Worm (Caenorhabditis elegans) whole organism, young adult: ENCODE results near the gene srbc-44.

Source experiments
- B0035.1 ChIP-seq: sonication (generic microtip); optimal IDR thresholded peaks from 2 replicates; lab custom pipeline; 2016; ENCODE audit warnings: missing genetic modification characterization, mild to moderate bottlenecking, missing compliant biosample characterization, missing genotype, missing genetic modification reagents
- C17E4.6 ChIP-seq: fragments of 200-800 bp; sonication (Bioruptor generic); IDR thresholded peaks from 2 replicates; pipeline ENCODE4 v1.3.6; 2022; ENCODE audit warnings: missing genetic modification reagents, missing genetic modification characterization, missing compliant biosample characterization
- F33H1.4 ChIP-seq: fragments of 200-800 bp; sonication (Bioruptor generic); IDR thresholded peaks from 2 replicates; pipeline ENCODE4 v1.3.6; 2022; ENCODE audit warnings: missing genetic modification reagents, missing genetic modification characterization, missing compliant biosample characterization
- nhr-120 ChIP-seq: fragments of 200-800 bp; sonication (Bioruptor generic); IDR thresholded peaks from 2 replicates; pipeline ENCODE4 v1.3.6; 2022; ENCODE audit warnings: missing genetic modification characterization, missing compliant biosample characterization
- zim-3 ChIP-seq: sonication (generic microtip); optimal IDR thresholded peaks from 2 replicates; lab custom pipeline; 2017; ENCODE audit warnings: mild to moderate bottlenecking, missing genetic modification characterization, moderate library complexity, missing compliant biosample characterization

DNA sequence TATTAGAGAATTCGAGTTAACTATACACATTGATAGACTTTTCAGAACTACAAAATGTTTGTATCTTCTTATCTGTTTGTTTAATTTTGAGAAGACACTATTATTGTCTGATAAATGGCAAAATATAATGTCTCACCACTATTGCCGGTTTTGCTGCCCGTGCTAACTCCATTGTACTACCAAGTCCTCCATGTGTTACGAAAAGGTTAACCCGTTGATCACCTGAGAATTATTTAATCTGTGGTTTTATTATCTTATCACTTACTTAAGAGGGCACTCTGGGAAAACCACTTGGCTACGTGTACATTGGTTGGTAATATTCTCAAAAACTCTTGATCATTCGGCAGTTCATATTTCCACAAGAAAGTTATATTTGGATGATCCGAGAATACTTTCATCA lies 7.6 kb upstream of the srbc-44 start:
- TF ChIP-seq zim-3 (tag; lab: Kevin White, UChicago) (no peak), C17E4.6 (GFP tag; lab: Robert Waterston, UW) (no peak), B0035.1 (no peak), F33H1.4 (GFP tag; lab: Robert Waterston, UW) (no peak), nhr-120 (GFP tag; lab: Robert Waterston, UW) (no peak)
